Worm (Caenorhabditis elegans): ENCODE measurements around the gene C18H7.4.

DNA sequence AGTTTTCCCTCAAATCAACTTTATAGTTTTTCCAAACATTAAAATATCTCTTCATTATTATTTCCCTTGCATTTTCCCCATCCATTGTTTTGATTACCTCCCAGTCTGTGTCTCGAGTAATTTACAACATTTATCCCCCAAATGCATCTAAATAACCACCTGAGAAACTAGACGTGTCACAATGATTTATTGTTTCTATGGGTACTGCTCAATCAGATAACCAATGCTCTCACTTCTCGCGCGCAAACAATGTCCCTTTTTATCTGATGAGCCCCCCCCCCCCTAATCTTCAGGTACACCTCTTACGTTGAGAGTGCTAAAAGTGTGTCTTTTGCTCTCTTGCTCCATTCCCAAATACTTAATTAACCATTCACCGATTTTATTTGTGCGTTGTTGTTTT, 39.1 kb upstream of the C18H7.4 start:
- no peak for TF ChIP-seq ama-1 (optimal IDR thresholded peaks at IDR 0.05)
- no peak for TF ChIP-seq ceh-36 (tag; optimal IDR thresholded peaks at IDR 0.05)
- no peak for TF ChIP-seq flt-1 (GFP tag; IDR thresholded peaks at IDR 0.05)
- no peak for TF ChIP-seq B0310.2 (tag; optimal IDR thresholded peaks at IDR 0.05)
- no peak for TF ChIP-seq aly-1 (tag; optimal IDR thresholded peaks at IDR 0.05)
- no peak for TF ChIP-seq ets-7 (tag; optimal IDR thresholded peaks at IDR 0.05)
- no peak for TF ChIP-seq hmbx-1 (tag; optimal IDR thresholded peaks at IDR 0.05)
- no peak for TF ChIP-seq tbx-11 (GFP tag; IDR thresholded peaks at IDR 0.05)
- no peak for TF ChIP-seq tbx-37 (GFP tag; conservative IDR thresholded peaks at IDR 0.05)
- TF ChIP-seq hnd-1 (tag; optimal IDR thresholded peaks at IDR 0.05): no peak

Measured in whole organism, early embryonic.